Worm (Caenorhabditis elegans) whole organism, L1 larva: Measurements from ENCODE around the gene B0507.5.

Experiments used
- F16B12.6 ChIP-seq: fragments of 150-350 bp; optimal IDR thresholded peaks from 2 replicates; lab custom pipeline; 2014; ENCODE audit warnings: missing biosample characterization, missing genetic modification characterization
- aly-2 ChIP-seq: fragments of 150-350 bp; optimal IDR thresholded peaks from 2 replicates; lab custom pipeline; 2014; ENCODE audit warnings: missing biosample characterization, missing genetic modification characterization
- ama-1 ChIP-seq: fragments of 150-350 bp; optimal IDR thresholded peaks from 2 replicates; lab custom pipeline; 2014
- elt-2 ChIP-seq: sonication (generic microtip); optimal IDR thresholded peaks from 2 replicates; lab custom pipeline; 2016; ENCODE audit warnings: missing genetic modification characterization, mild to moderate bottlenecking, inconsistent platforms, missing compliant biosample characterization, missing genetic modification reagents
- irx-1 ChIP-seq: sonication (generic microtip); optimal IDR thresholded peaks from 2 replicates; lab custom pipeline; 2016; ENCODE audit warnings: missing genetic modification characterization, missing compliant biosample characterization
- lin-35 ChIP-seq, 2 experiments: fragments of 150-350 bp; optimal IDR thresholded peaks; 2 replicates each; lab custom pipeline; 2014; ENCODE audit warnings: missing biosample characterization in 2 of 2, missing genetic modification characterization in 2 of 2, missing genetic modification reagents in 2 of 2
- mdl-1 ChIP-seq, 2 experiments: fragments of 150-350 bp; optimal IDR thresholded peaks; 2 replicates each; lab custom pipeline; 2014 to 2017; ENCODE audit warnings: missing biosample characterization in 2 of 2, missing genetic modification characterization in 2 of 2, inconsistent platforms in 1 of 2
- nhr-76 ChIP-seq: sonication (generic microtip); optimal IDR thresholded peaks from 2 replicates; lab custom pipeline; 2017; ENCODE audit warnings: missing biosample characterization, missing genetic modification characterization
- sox-4 ChIP-seq: sonication (generic microtip); optimal IDR thresholded peaks from 2 replicates; lab custom pipeline; 2016; ENCODE audit warnings: missing genetic modification characterization, missing compliant biosample characterization
- unc-130 ChIP-seq: fragments of 150-350 bp; optimal IDR thresholded peaks from 2 replicates; lab custom pipeline; 2017; ENCODE audit warnings: missing biosample characterization, missing genetic modification characterization, inconsistent platforms
- unc-30 ChIP-seq: sonication (generic microtip); optimal IDR thresholded peaks from 2 replicates; lab custom pipeline; 2017; ENCODE audit warnings: missing biosample characterization, missing genetic modification characterization

DNA sequence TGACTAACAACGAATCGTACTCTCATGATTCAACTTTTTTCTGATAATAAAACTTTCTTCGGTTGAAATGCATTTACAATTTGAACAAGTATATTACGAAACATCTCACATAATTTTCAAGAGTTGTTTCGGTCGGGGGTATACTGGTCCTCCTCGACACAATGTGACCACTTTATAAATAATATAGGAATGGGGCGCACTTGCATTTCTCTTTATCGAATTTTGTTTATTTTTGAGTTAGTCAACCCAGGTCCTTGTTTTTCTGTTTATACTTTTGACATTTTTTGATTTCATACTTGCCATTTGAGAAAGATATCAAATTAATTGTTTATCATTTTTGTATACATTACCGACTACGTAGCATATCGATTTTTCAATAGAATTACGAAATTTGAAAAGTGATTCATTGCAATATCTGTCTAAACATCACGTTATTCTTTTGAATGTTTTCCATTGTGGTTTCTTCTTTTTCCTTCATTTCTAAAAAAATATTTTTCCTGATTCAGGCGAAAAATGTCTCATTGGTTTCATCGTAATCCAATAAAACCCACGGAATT is 20.4 kb downstream of the B0507.5 start, which contains the start of gene B0507.2:
- TF ChIP-seq nhr-76 (tag; lab: Kevin White, UChicago) (no peak), mdl-1 (tag; optimal IDR thresholded peaks at IDR 0.05; lab: Kevin White, UChicago) (no peak), F16B12.6 (tag; lab: Kevin White, UChicago) (no peak), unc-30 (tag; lab: Kevin White, UChicago) (no peak), lin-35 (GFP tag; optimal IDR thresholded peaks at IDR 0.05; lab: Kevin White, UChicago) (peak; percentile 16 to 24), sox-4 (tag; lab: Kevin White, UChicago) (no peak), unc-130 (tag; lab: Kevin White, UChicago) (no peak), irx-1 (peak; percentile 49), aly-2 (tag; lab: Kevin White, UChicago) (no peak), elt-2 (peak; percentile 6), ama-1 (no peak)
